Worm (Caenorhabditis elegans) whole organism, L4/young adult: ENCODE measurements around the gene glr-4.

ENCODE experiments used
- W03F9.2 ChIP-seq: fragments of 150-350 bp; optimal IDR thresholded peaks from 2 replicates; lab custom pipeline; 2014; ENCODE audit warnings: missing biosample characterization, missing genetic modification characterization
- him-1 ChIP-seq: sonication (generic microtip); optimal IDR thresholded peaks from 2 replicates; lab custom pipeline; 2016; ENCODE audit warnings: missing genotype, missing genetic modification reagents, missing genetic modification characterization, missing compliant biosample characterization

DNA sequence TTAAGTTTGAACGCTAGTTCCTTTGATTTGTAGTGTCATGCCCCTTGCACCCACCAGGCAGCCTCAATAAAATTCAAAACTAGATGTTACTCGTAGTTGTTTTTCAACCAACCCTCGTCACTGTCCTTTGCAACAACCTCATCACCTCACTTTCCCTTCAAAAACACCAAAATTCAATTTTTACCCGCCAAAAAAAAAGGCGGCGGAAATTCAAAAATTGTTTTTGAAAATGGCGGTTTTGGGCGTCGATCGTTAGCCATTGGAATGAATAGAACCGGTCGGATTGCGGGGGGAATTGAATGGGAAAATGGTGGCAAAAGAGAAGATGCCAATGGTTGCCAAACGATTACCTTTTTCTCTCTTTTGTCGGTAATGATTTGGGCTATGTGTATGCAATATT, 11.9 kb upstream of the glr-4 start:
- TF ChIP-seq W03F9.2 (no peak), him-1 (tag; lab: Kevin White, UChicago) (no peak)
